Worm (Caenorhabditis elegans): ENCODE measurements around the gene grl-3.

grl-3 gene

ce11 chrV:11410902-11411561, at the start of gene grl-3, which contains the start of gene K03B8.8:
Gene grl-3 (plus strand): TSS chrV:11411511.
Gene K03B8.8 (minus strand): TSS chrV:11411002.
- TF ChIP-seq gmeb-2 (tag; optimal IDR thresholded peaks at IDR 0.05): no peak
- no peak for TF ChIP-seq pha-4 (tag; optimal IDR thresholded peaks at IDR 0.05)
- TF ChIP-seq elt-2 (tag; optimal IDR thresholded peaks at IDR 0.05): no peak
- no peak for TF ChIP-seq pax-1 (tag; optimal IDR thresholded peaks at IDR 0.05)
- no peak for TF ChIP-seq unc-3 (GFP tag; conservative IDR thresholded peaks at IDR 0.05)
- TF ChIP-seq unc-3 (tag; optimal IDR thresholded peaks at IDR 0.05): no peak

- TF ChIP-seq K02D7.2 (tag; optimal IDR thresholded peaks at IDR 0.05) (no peak), pax-1 (tag; optimal IDR thresholded peaks at IDR 0.05) (no peak), odd-2 (tag; optimal IDR thresholded peaks at IDR 0.05) (no peak)
These were observed 47.7 kb upstream of the grl-3 start for ce11 chrV:11363575-11363974.

ce11 chrV:11366129-11366528, 45.2 kb upstream of the grl-3 start, which contains the start of gene dop-5:
Gene dop-5 (minus strand): TSS chrV:11366229.
- TF ChIP-seq dmd-4 (tag; optimal IDR thresholded peaks at IDR 0.05; ENCODE audit: borderline replicate concordance) (no peak), ceh-24 (tag; optimal IDR thresholded peaks at IDR 0.05) (no peak), tbx-2 (tag; optimal IDR thresholded peaks at IDR 0.05) (no peak), zip-5 (tag; optimal IDR thresholded peaks at IDR 0.05) (no peak), ceh-14 (tag; optimal IDR thresholded peaks at IDR 0.05) (no peak)

- TF ChIP-seq pat-9 (tag; optimal IDR thresholded peaks at IDR 0.05) (no peak), unc-42 (tag; optimal IDR thresholded peaks at IDR 0.05) (peak; percentile 52)
These were observed 38.9 kb upstream of the grl-3 start for ce11 chrV:11372284-11372878.

ce11 chrV:11373918-11374317, 37.4 kb upstream of the grl-3 start:
- TF ChIP-seq Y22D7AL.16 (tag; optimal IDR thresholded peaks at IDR 0.05): no peak
- TF ChIP-seq gmeb-2 (tag; optimal IDR thresholded peaks at IDR 0.05): no peak
- no peak for TF ChIP-seq mec-3 (tag; optimal IDR thresholded peaks at IDR 0.05; ENCODE audit: borderline replicate concordance)
- no peak for TF ChIP-seq ceh-6 (GFP tag; optimal IDR thresholded peaks at IDR 0.05)
- no peak for TF ChIP-seq elt-2 (tag; optimal IDR thresholded peaks at IDR 0.05)
- no peak for TF ChIP-seq ceh-19 (GFP tag; optimal IDR thresholded peaks at IDR 0.05)
- TF ChIP-seq odd-2 (tag; optimal IDR thresholded peaks at IDR 0.05): no peak
- no peak for TF ChIP-seq ceh-14 (tag; optimal IDR thresholded peaks at IDR 0.05)
- TF ChIP-seq nfya-1 (tag; optimal IDR thresholded peaks at IDR 0.05): no peak
- TF ChIP-seq hlh-13 (GFP tag; optimal IDR thresholded peaks at IDR 0.05): no peak
- no peak for TF ChIP-seq ceh-34 (tag; optimal IDR thresholded peaks at IDR 0.05)
- no peak for TF ChIP-seq eyg-1 (tag; optimal IDR thresholded peaks at IDR 0.05)
- no peak for TF ChIP-seq che-1 (tag; optimal IDR thresholded peaks at IDR 0.05)
- no peak for TF ChIP-seq dve-1 (tag; optimal IDR thresholded peaks at IDR 0.05)
- no peak for TF ChIP-seq K02D7.2 (tag; optimal IDR thresholded peaks at IDR 0.05)
- TF ChIP-seq pat-9 (tag; optimal IDR thresholded peaks at IDR 0.05): no peak

ce11 chrV:11375150-11375792, 36.0 kb upstream of the grl-3 start, which contains the start of gene cnb-1:
Gene cnb-1 (plus strand): TSS chrV:11375742.
- TF ChIP-seq dmd-4 (tag; optimal IDR thresholded peaks at IDR 0.05; ENCODE audit: borderline replicate concordance): no peak
- TF ChIP-seq ceh-48 (tag; optimal IDR thresholded peaks at IDR 0.05): peak; percentile 86
- no peak for TF ChIP-seq madf-2 (tag; optimal IDR thresholded peaks at IDR 0.05)
- TF ChIP-seq Y22D7AL.16 (tag; optimal IDR thresholded peaks at IDR 0.05): no peak
- TF ChIP-seq ceh-22 (tag; optimal IDR thresholded peaks at IDR 0.05): no peak
- TF ChIP-seq pha-4 (tag; optimal IDR thresholded peaks at IDR 0.05): no peak
- TF ChIP-seq ztf-16 (tag; optimal IDR thresholded peaks at IDR 0.05): no peak
- peak; percentile 48 for TF ChIP-seq unc-42 (tag; optimal IDR thresholded peaks at IDR 0.05)
- no peak for TF ChIP-seq ceh-24 (tag; optimal IDR thresholded peaks at IDR 0.05)
- TF ChIP-seq pat-9 (tag; optimal IDR thresholded peaks at IDR 0.05): no peak
- TF ChIP-seq ceh-14 (tag; optimal IDR thresholded peaks at IDR 0.05): peak; percentile 84
- TF ChIP-seq unc-3 (GFP tag; conservative IDR thresholded peaks at IDR 0.05): no peak
- TF ChIP-seq unc-3 (tag; optimal IDR thresholded peaks at IDR 0.05): no peak
- no peak for TF ChIP-seq ceh-9 (tag; optimal IDR thresholded peaks at IDR 0.05)
- TF ChIP-seq fkh-6 (tag; optimal IDR thresholded peaks at IDR 0.05): no peak
- TF ChIP-seq K02D7.2 (tag; optimal IDR thresholded peaks at IDR 0.05): no peak
- peak; percentile 62 for TF ChIP-seq hlh-8 (tag; optimal IDR thresholded peaks at IDR 0.05)
- TF ChIP-seq hlh-15 (tag; optimal IDR thresholded peaks at IDR 0.05): no peak
- TF ChIP-seq unc-86 (tag; optimal IDR thresholded peaks at IDR 0.05): peak; percentile 20
- no peak for TF ChIP-seq fkh-10 (GFP tag; optimal IDR thresholded peaks at IDR 0.05)
- no peak for TF ChIP-seq ama-1 (optimal IDR thresholded peaks at IDR 0.05)
- no peak for TF ChIP-seq eyg-1 (tag; optimal IDR thresholded peaks at IDR 0.05)
- TF ChIP-seq syd-9 (tag; optimal IDR thresholded peaks at IDR 0.05): peak; percentile 33
- TF ChIP-seq sox-4 (tag; optimal IDR thresholded peaks at IDR 0.05): no peak
